Fruit fly (Drosophila melanogaster): ENCODE measurements around the gene CG14442.

DNA sequence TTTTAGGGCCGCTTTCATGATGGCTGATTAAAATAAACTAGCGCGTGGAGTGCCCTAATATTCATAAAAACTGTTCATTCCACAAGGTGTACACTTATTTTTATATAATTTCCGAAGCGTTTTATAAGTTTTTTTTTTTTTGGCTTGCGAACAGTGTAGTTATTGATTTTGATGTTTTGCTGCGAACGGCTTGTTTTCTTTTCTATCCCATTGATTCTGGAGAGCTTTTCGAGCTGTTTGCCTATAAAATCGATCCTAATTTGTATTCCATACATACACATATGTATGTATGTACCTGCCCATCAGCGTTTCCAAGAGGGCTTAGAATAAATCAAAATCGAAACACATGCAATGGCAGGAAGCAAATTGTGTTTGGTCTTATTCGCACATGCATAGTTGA, 15.5 kb upstream of the CG14442 start:
- TF ChIP-seq CG8478 (optimal IDR thresholded peaks at IDR 0.05) = no peak
- TF ChIP-seq CTCF (optimal IDR thresholded peaks at IDR 0.05) = no peak

Data from S2 (cell line).